Fruit fly (Drosophila melanogaster): ENCODE data around the gene Tsp39D.

Tsp39D gene

dm6 chr2L:21344203-21344753 lies at the start of gene Tsp39D (continued):
- peak; percentile 89 for TF ChIP-seq Dref (GFP tag; IDR thresholded peaks at IDR 0.05)
- peak; percentile 45 for TF ChIP-seq CG8290 (GFP tag; optimal IDR thresholded peaks at IDR 0.05)
- peak in 1 of 2 experiments; percentile 39 for TF ChIP-seq CG8290 (tag; optimal IDR thresholded peaks at IDR 0.05)
- peak; percentile 75 for TF ChIP-seq hbn (GFP tag; IDR thresholded peaks at IDR 0.05; ENCODE audit: partially characterized antibody)
- TF ChIP-seq CG15514 (GFP tag; optimal IDR thresholded peaks at IDR 0.05), result peak; percentile 27
- no peak for TF ChIP-seq aop (GFP tag; IDR thresholded peaks at IDR 0.05)
- no peak for TF ChIP-seq trh (GFP tag; optimal IDR thresholded peaks at IDR 0.05)
- peak; percentile 33 for TF ChIP-seq lilli (GFP tag; optimal IDR thresholded peaks at IDR 0.05)
- peak; percentile 94 for TF ChIP-seq Ets65A (GFP tag)
- TF ChIP-seq CG42726 (GFP tag; IDR thresholded peaks at IDR 0.05; ENCODE audit: partially characterized antibody), result peak; percentile 95
- TF ChIP-seq CG10267 (tag; optimal IDR thresholded peaks at IDR 0.05), result peak; percentile 56
- TF ChIP-seq jumu (GFP tag; optimal IDR thresholded peaks at IDR 0.05), result peak; percentile 41
- peak; percentile 42 for TF ChIP-seq NC2β (GFP tag; optimal IDR thresholded peaks at IDR 0.05)
- peak; percentile 60; the same call in 2 of the 3 replicates for TF ChIP-seq CG17361 (GFP tag; IDR thresholded peaks at IDR 0.05)
- peak; percentile 90 for TF ChIP-seq sens (GFP tag)
- TF ChIP-seq Abd-B (GFP tag; optimal IDR thresholded peaks at IDR 0.05), result peak; percentile 20
- TF ChIP-seq CG34376 (GFP tag; optimal IDR thresholded peaks at IDR 0.05), result no peak
- peak; percentile 70 for TF ChIP-seq MESR4 (GFP tag; optimal IDR thresholded peaks at IDR 0.05)
- TF ChIP-seq HLH4C (GFP tag; IDR thresholded peaks at IDR 0.05; ENCODE audit: partially characterized antibody), result peak; percentile 93
- peak; percentile 91 for TF ChIP-seq tna (GFP tag; IDR thresholded peaks at IDR 0.05; ENCODE audit: partially characterized antibody)
- no peak; the same call in 1 of the 2 replicates for TF ChIP-seq ssp (GFP tag; IDR thresholded peaks at IDR 0.05)
- TF ChIP-seq dmrt11E (tag; optimal IDR thresholded peaks at IDR 0.05), result no peak
- peak; percentile 78 for TF ChIP-seq CG2129 (GFP tag; IDR thresholded peaks at IDR 0.05; ENCODE audit: partially characterized antibody)
- TF ChIP-seq CG8924 (tag; optimal IDR thresholded peaks at IDR 0.05), result peak; percentile 25
- TF ChIP-seq vnd (GFP tag; IDR thresholded peaks at IDR 0.05; ENCODE audit: partially characterized antibody), result peak; percentile 94
- peak; percentile 33 for TF ChIP-seq CG15479 (GFP tag; optimal IDR thresholded peaks at IDR 0.05)
- TF ChIP-seq bcd (GFP tag; optimal IDR thresholded peaks at IDR 0.05), result no peak
- peak; percentile 86 for TF ChIP-seq CG6791 (GFP tag; IDR thresholded peaks at IDR 0.05; ENCODE audit: partially characterized antibody)
- TF ChIP-seq Doc3 (GFP tag; IDR thresholded peaks at IDR 0.05; ENCODE audit: partially characterized antibody), result peak; percentile 68
- TF ChIP-seq sna (GFP tag; IDR thresholded peaks at IDR 0.05; ENCODE audit: partially characterized antibody), result peak; percentile 88
- peak; percentile 15 for TF ChIP-seq Hmr (GFP tag; optimal IDR thresholded peaks at IDR 0.05)
- TF ChIP-seq Jarid2 (GFP tag; optimal IDR thresholded peaks at IDR 0.05), result peak; percentile 33
- peak; percentile 96 for TF ChIP-seq CG16813 (GFP tag; IDR thresholded peaks at IDR 0.05; ENCODE audit: partially characterized antibody)
- peak; percentile 39 for TF ChIP-seq zen (tag; optimal IDR thresholded peaks at IDR 0.05)
- no peak for TF ChIP-seq CG5180 (GFP tag; optimal IDR thresholded peaks at IDR 0.05)
- TF ChIP-seq bbx (GFP tag; IDR thresholded peaks at IDR 0.05; ENCODE audit: partially characterized antibody), result peak; percentile 87
- TF ChIP-seq CoRest (tag; optimal IDR thresholded peaks at IDR 0.05), result peak; percentile 52
- TF ChIP-seq HmgZ (tag; optimal IDR thresholded peaks at IDR 0.05), result peak; percentile 26
- peak; percentile 29 for TF ChIP-seq CG2120 (GFP tag; optimal IDR thresholded peaks at IDR 0.05)
- TF ChIP-seq CG9437 (GFP tag; optimal IDR thresholded peaks at IDR 0.05), result no peak
- TF ChIP-seq nerfin-2 (GFP tag; IDR thresholded peaks at IDR 0.05; ENCODE audit: partially characterized antibody), result peak; percentile 85
- TF ChIP-seq Xbp1 (GFP tag; optimal IDR thresholded peaks at IDR 0.05), result peak; percentile 8
- peak; percentile 73 for TF ChIP-seq CG14710 (tag; optimal IDR thresholded peaks at IDR 0.05)
- TF ChIP-seq CG15601 (tag; optimal IDR thresholded peaks at IDR 0.05), result peak; percentile 43
- no peak for TF ChIP-seq CG11723 (GFP tag; optimal IDR thresholded peaks at IDR 0.05)
- TF ChIP-seq CG17186 (GFP tag; optimal IDR thresholded peaks at IDR 0.05), result peak; percentile 37
- no peak for TF ChIP-seq CG14441 (GFP tag; IDR thresholded peaks at IDR 0.05)
- no peak for TF ChIP-seq Awh (GFP tag; IDR thresholded peaks at IDR 0.05)
- TF ChIP-seq CTCF (GFP tag; optimal IDR thresholded peaks at IDR 0.05), result peak; percentile 66

Data from whole organism, embryonic.